Worm (Caenorhabditis elegans) whole organism, L3 larva: ENCODE data around the gene F35A5.5.

Source experiments
- egl-5 ChIP-seq: fragments of 150-350 bp; optimal IDR thresholded peaks from 2 replicates; lab custom pipeline; 2017; ENCODE audit warnings: missing biosample characterization, missing genetic modification reagents, missing genetic modification characterization, inconsistent platforms
- elt-3 ChIP-seq, 3 experiments: fragments of 150-350 bp in 1 of 3; sonication (generic microtip) in 2 of 3; optimal IDR thresholded peaks; 2 replicates in 2 of 3; 4 replicates in 1 of 3; lab custom pipeline; 2014 to 2017; ENCODE audit warnings: missing biosample characterization in 3 of 3, missing genetic modification characterization in 3 of 3
- fos-1 ChIP-seq: fragments of 150-350 bp; optimal IDR thresholded peaks from 2 replicates; lab custom pipeline; 2014; ENCODE audit warnings: missing biosample characterization, missing genetic modification characterization

ce11 chrX:3751370-3751769, 44.2 kb downstream of the F35A5.5 start:
- TF ChIP-seq elt-3 (tag; optimal IDR thresholded peaks at IDR 0.05; lab: Kevin White, UChicago): no peak
- no peak for TF ChIP-seq fos-1
- TF ChIP-seq egl-5 (tag; lab: Kevin White, UChicago): no peak
